Worm (Caenorhabditis elegans): ENCODE measurements around the gene cyp-35A4.

DNA sequence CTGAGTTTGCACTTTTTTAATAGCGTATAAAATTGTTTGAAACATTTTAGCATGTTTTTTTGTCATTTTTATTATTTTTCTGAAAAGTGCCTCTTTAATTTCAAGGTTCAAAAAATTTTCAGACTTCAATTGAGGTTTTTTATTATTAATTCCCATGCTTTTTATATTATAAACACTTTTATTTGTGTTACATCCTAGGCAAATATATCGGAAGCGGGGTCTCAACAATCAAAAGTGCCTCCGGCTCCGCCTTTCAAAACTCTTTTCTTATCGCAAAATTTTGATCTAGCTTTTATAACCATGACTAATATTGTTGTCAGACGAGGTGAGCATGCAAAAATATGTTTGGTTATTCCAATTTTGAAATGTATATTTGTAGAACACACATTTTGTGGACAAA, 42.0 kb downstream of the cyp-35A4 start, which contains the start of gene otpl-2:
- TF ChIP-seq unc-62 (GFP tag; optimal IDR thresholded peaks at IDR 0.05) (no peak), ama-1 (optimal IDR thresholded peaks at IDR 0.05) (no peak), nhr-71 (tag; optimal IDR thresholded peaks at IDR 0.05) (no peak), lir-3 (tag; optimal IDR thresholded peaks at IDR 0.05; ENCODE audit: poor library complexity) (no peak), snpc-4 (tag; optimal IDR thresholded peaks at IDR 0.05) (no peak), elt-3 (tag; optimal IDR thresholded peaks at IDR 0.05) (no peak), aly-2 (tag; optimal IDR thresholded peaks at IDR 0.05) (no peak), fos-1 (tag; optimal IDR thresholded peaks at IDR 0.05) (no peak), nhr-28 (tag; optimal IDR thresholded peaks at IDR 0.05) (no peak), zag-1 (tag; optimal IDR thresholded peaks at IDR 0.05) (no peak), ceh-82 (tag; optimal IDR thresholded peaks at IDR 0.05) (no peak), fkh-10 (GFP tag; optimal IDR thresholded peaks at IDR 0.05) (no peak), xbp-1 (tag; optimal IDR thresholded peaks at IDR 0.05) (no peak), efl-1 (optimal IDR thresholded peaks at IDR 0.05) (no peak), efl-1 (GFP tag; optimal IDR thresholded peaks at IDR 0.05 in 1 of 2) (no peak)

All from whole organism, L1 larva.